Fruit fly (Drosophila melanogaster): ENCODE data around the gene Pdp1.

The Pdp1 gene

dm6 chr3L:7867036-7867787 is at the start of gene Pdp1:
Gene Pdp1, minus strand, starts transcription at chr3L:7867369.
- no peak for TF ChIP-seq Dfd (GFP tag; optimal IDR thresholded peaks at IDR 0.05)
- no peak for TF ChIP-seq zf30C (GFP tag; optimal IDR thresholded peaks at IDR 0.05)
- TF ChIP-seq CG2889 (GFP tag; IDR thresholded peaks at IDR 0.05), result no peak
- TF ChIP-seq CG13287 (GFP tag; IDR thresholded peaks at IDR 0.05; ENCODE audit: partially characterized antibody), result peak; percentile 57
- no peak for TF ChIP-seq CG18599 (GFP tag; optimal IDR thresholded peaks at IDR 0.05)
- TF ChIP-seq Ada2b (GFP tag; IDR thresholded peaks at IDR 0.05), result peak; percentile 29; the same call in 1 of the 2 replicates
- no peak for TF ChIP-seq gt (GFP tag; IDR thresholded peaks at IDR 0.05)
- TF ChIP-seq D19A (tag; optimal IDR thresholded peaks at IDR 0.05), result no peak
- TF ChIP-seq Asciz (GFP tag; optimal IDR thresholded peaks at IDR 0.05), result no peak
- TF ChIP-seq CG3726 (GFP tag; IDR thresholded peaks at IDR 0.05), result no peak
- no peak for TF ChIP-seq croc (GFP tag; conservative IDR thresholded peaks at IDR 0.05)
- no peak for TF ChIP-seq CG4360 (GFP tag; IDR thresholded peaks at IDR 0.05)
- no peak for TF ChIP-seq Vsx1 (GFP tag; optimal IDR thresholded peaks at IDR 0.05)
- TF ChIP-seq ewg (GFP tag; optimal IDR thresholded peaks at IDR 0.05), result no peak
- no peak for TF ChIP-seq dan (GFP tag; IDR thresholded peaks at IDR 0.05)
- no peak for TF ChIP-seq lbe (GFP tag; optimal IDR thresholded peaks at IDR 0.05)
- no peak for TF ChIP-seq CG8290 (GFP tag; optimal IDR thresholded peaks at IDR 0.05)
- peak; percentile 22 to 86 for TF ChIP-seq CG8290 (tag; optimal IDR thresholded peaks at IDR 0.05)
- TF ChIP-seq CG31224 (GFP tag; IDR thresholded peaks at IDR 0.05), result no peak
- TF ChIP-seq CG7372 (GFP tag; IDR thresholded peaks at IDR 0.05), result no peak
- no peak for TF ChIP-seq CG3281 (GFP tag; optimal IDR thresholded peaks at IDR 0.05)
- peak; percentile 54 for TF ChIP-seq CG12071 (GFP tag; optimal IDR thresholded peaks at IDR 0.05)
- no peak for TF ChIP-seq Sin3A (optimal IDR thresholded peaks at IDR 0.05)
- TF ChIP-seq Optix (GFP tag; IDR thresholded peaks at IDR 0.05), result no peak
- TF ChIP-seq pho (GFP tag; optimal IDR thresholded peaks at IDR 0.05), result no peak
- TF ChIP-seq onecut (GFP tag; IDR thresholded peaks at IDR 0.05), result no peak
- TF ChIP-seq CG34422 (GFP tag; IDR thresholded peaks at IDR 0.05), result peak; percentile 89; the same call in 2 of the 3 replicates
- no peak for TF ChIP-seq br (optimal IDR thresholded peaks at IDR 0.05)
- no peak for TF ChIP-seq CG2120 (GFP tag; optimal IDR thresholded peaks at IDR 0.05)
- TF ChIP-seq gcm2 (GFP tag; optimal IDR thresholded peaks at IDR 0.05), result no peak
- TF ChIP-seq E2f1 (GFP tag; IDR thresholded peaks at IDR 0.05), result peak; percentile 36; the same call in 1 of the 2 replicates
- TF ChIP-seq toy (GFP tag; IDR thresholded peaks at IDR 0.05), result no peak
- peak; percentile 61 for TF ChIP-seq vvl (GFP tag; IDR thresholded peaks at IDR 0.05)
- TF ChIP-seq Lhr (GFP tag; optimal IDR thresholded peaks at IDR 0.05), result no peak
- TF ChIP-seq hbn (GFP tag; IDR thresholded peaks at IDR 0.05; ENCODE audit: partially characterized antibody), result peak; percentile 54; the same call in 1 of the 2 replicates
- TF ChIP-seq gcm (GFP tag; optimal IDR thresholded peaks at IDR 0.05), result peak; percentile 58
- TF ChIP-seq Doc2 (GFP tag; IDR thresholded peaks at IDR 0.05), result no peak
- no peak for TF ChIP-seq ap (GFP tag; IDR thresholded peaks at IDR 0.05)
- TF ChIP-seq H2.0 (GFP tag; IDR thresholded peaks at IDR 0.05), result no peak
- TF ChIP-seq CG18011 (GFP tag; optimal IDR thresholded peaks at IDR 0.05), result no peak
- no peak for TF ChIP-seq Hsf (GFP tag; optimal IDR thresholded peaks at IDR 0.05)
- no peak for TF ChIP-seq CG3847 (GFP tag; IDR thresholded peaks at IDR 0.05)
- no peak for TF ChIP-seq Side (GFP tag; optimal IDR thresholded peaks at IDR 0.05)
- TF ChIP-seq en (GFP tag; optimal IDR thresholded peaks at IDR 0.05), result no peak
- TF ChIP-seq Xbp1 (GFP tag; optimal IDR thresholded peaks at IDR 0.05), result no peak
- peak; percentile 28; the same call in 1 of the 2 replicates for TF ChIP-seq unc-4 (GFP tag; IDR thresholded peaks at IDR 0.05; ENCODE audit: partially characterized antibody)
- TF ChIP-seq ttk (GFP tag; IDR thresholded peaks at IDR 0.05), result no peak
- no peak for TF ChIP-seq NC2α (GFP tag; optimal IDR thresholded peaks at IDR 0.05)
- TF ChIP-seq phol (tag; optimal IDR thresholded peaks at IDR 0.05), result no peak
- TF ChIP-seq CG18619 (GFP tag; optimal IDR thresholded peaks at IDR 0.05), result no peak
- TF ChIP-seq CG8765 (GFP tag; IDR thresholded peaks at IDR 0.05), result no peak
- no peak; the same call in 2 of the 3 replicates for TF ChIP-seq B-H1 (GFP tag; IDR thresholded peaks at IDR 0.05)
